Fruit fly (Drosophila melanogaster) whole organism, pupa: Measurements from ENCODE around the gene yellow-c.
A peak's percentile ranks its signal among the peaks of the same experiment; 100 is the strongest.

Source experiments
- CG10348 ChIP-seq: fragments of 200-800 bp; sonication (Bioruptor generic); IDR thresholded peaks from 2 replicates; pipeline ENCODE4 v1.3.6; 2022; ENCODE audit warnings: missing biosample characterization, missing genetic modification characterization
- CG12605 ChIP-seq: fragments of 200-800 bp; sonication (Bioruptor generic); IDR thresholded peaks from 2 replicates; pipeline ENCODE4 v1.3.6; 2022; ENCODE audit warnings: missing biosample characterization, missing genetic modification characterization
- CG13204 ChIP-seq: fragments of 200-800 bp; sonication (Bioruptor generic); optimal IDR thresholded peaks from 2 replicates; lab custom pipeline; 2018; ENCODE audit warnings: missing biosample characterization, mild to moderate bottlenecking, missing genetic modification characterization, moderate library complexity
- CG14655 ChIP-seq: fragments of 200-800 bp; sonication (Bioruptor generic); optimal IDR thresholded peaks from 3 replicates; lab custom pipeline; 2017; ENCODE audit warnings: mild to moderate bottlenecking, missing biosample characterization, missing genetic modification reagents, missing genetic modification characterization
- CG15710 ChIP-seq: fragments of 200-800 bp; sonication (Bioruptor generic); optimal IDR thresholded peaks from 2 replicates; lab custom pipeline; 2018; ENCODE audit warnings: missing biosample characterization, mild to moderate bottlenecking, missing genetic modification characterization, moderate library complexity
- CG17806 ChIP-seq: fragments of 200-800 bp; sonication (Bioruptor generic); optimal IDR thresholded peaks from 2 replicates; lab custom pipeline; 2018; ENCODE audit warnings: missing biosample characterization, mild to moderate bottlenecking, missing genetic modification characterization, moderate library complexity
- CG32121 ChIP-seq: fragments of 200-800 bp; sonication (Bioruptor generic); IDR thresholded peaks from 2 replicates; pipeline ENCODE4 v1.3.6; 2022; ENCODE audit warnings: missing biosample characterization, missing genetic modification characterization
- CG34367 ChIP-seq: fragments of 200-800 bp; sonication (Bioruptor generic); optimal IDR thresholded peaks from 2 replicates; lab custom pipeline; 2018; ENCODE audit warnings: missing biosample characterization, mild to moderate bottlenecking, missing genetic modification characterization
- CG4496 ChIP-seq: fragments of 200-800 bp; sonication (Bioruptor generic); IDR thresholded peaks from 3 replicates; pipeline ENCODE4 v1.3.6; 2022; ENCODE audit warnings: missing biosample characterization, missing genetic modification characterization
- CG8159 ChIP-seq: fragments of 200-800 bp; sonication (Bioruptor generic); optimal IDR thresholded peaks from 3 replicates; lab custom pipeline; 2018; ENCODE audit warnings: missing biosample characterization, mild to moderate bottlenecking, missing genetic modification characterization, moderate library complexity
- CG8301 ChIP-seq: fragments of 200-800 bp; sonication (Bioruptor generic); optimal IDR thresholded peaks from 2 replicates; lab custom pipeline; 2018; ENCODE audit warnings: missing biosample characterization, mild to moderate bottlenecking, missing genetic modification characterization
- CG9948 ChIP-seq: fragments of 200-800 bp; sonication (Bioruptor generic); optimal IDR thresholded peaks from 2 replicates; lab custom pipeline; 2018; ENCODE audit warnings: missing biosample characterization, mild to moderate bottlenecking, missing genetic modification characterization, moderate library complexity
- D1 ChIP-seq: fragments of 200-800 bp; sonication (Bioruptor generic); optimal IDR thresholded peaks from 2 replicates; lab custom pipeline; 2018; ENCODE audit warnings: missing biosample characterization, mild to moderate bottlenecking, missing genetic modification characterization, moderate library complexity
- EcR ChIP-seq: fragments of 200-800 bp; sonication (Bioruptor generic); optimal IDR thresholded peaks from 3 replicates; lab custom pipeline; 2019; ENCODE audit warnings: missing biosample characterization, missing genetic modification characterization, mild to moderate bottlenecking, moderate library complexity, missing genetic modification reagents
- Ets98B ChIP-seq: fragments of 200-800 bp; sonication (Bioruptor generic); IDR thresholded peaks from 2 replicates; pipeline ENCODE4 v1.3.6; 2022; ENCODE audit warnings: missing biosample characterization, missing genetic modification characterization
- Pif1A ChIP-seq: fragments of 200-800 bp; sonication (Bioruptor generic); optimal IDR thresholded peaks from 3 replicates; lab custom pipeline; 2016; ENCODE audit warnings: missing biosample characterization, missing genetic modification characterization
- Pif1B ChIP-seq: fragments of 200-800 bp; sonication (Bioruptor generic); optimal IDR thresholded peaks from 3 replicates; lab custom pipeline; 2016; ENCODE audit warnings: missing biosample characterization, missing genetic modification characterization
- Snoo ChIP-seq: fragments of 200-800 bp; sonication (Bioruptor generic); optimal IDR thresholded peaks from 3 replicates; lab custom pipeline; 2017; ENCODE audit warnings: missing biosample characterization, mild to moderate bottlenecking, missing genetic modification characterization, inconsistent platforms
- fd96Ca ChIP-seq: fragments of 200-800 bp; sonication (Bioruptor generic); IDR thresholded peaks from 3 replicates; pipeline ENCODE4 v1.3.6; 2022; ENCODE audit warnings: missing biosample characterization, missing genetic modification characterization
- gl ChIP-seq: fragments of 200-800 bp; sonication (Bioruptor generic); optimal IDR thresholded peaks from 2 replicates; lab custom pipeline; 2018; ENCODE audit warnings: missing biosample characterization, mild to moderate bottlenecking, missing genetic modification characterization
- rn ChIP-seq: fragments of 200-800 bp; sonication (Bioruptor generic); IDR thresholded peaks from 2 replicates; pipeline ENCODE4 v1.3.6; 2022; ENCODE audit warnings: missing biosample characterization, missing genetic modification characterization

The yellow-c gene

dm6 chr2L:15035366-15035765 lies at the start of gene yellow-c:
yellow-c (plus strand) TSS chr2L:15035394.
- TF ChIP-seq Pif1B (GFP tag; lab: Kevin White, UChicago) (no peak), CG13204 (GFP tag; lab: Kevin White, UChicago) (no peak), Ets98B (GFP tag; lab: Robert Waterston, UW) (no peak), CG17806 (tag; lab: Kevin White, UChicago) (no peak), CG4496 (no peak), CG12605 (GFP tag; lab: Robert Waterston, UW) (no peak)

- TF ChIP-seq CG14655 (no peak), CG32121 (GFP tag; lab: Robert Waterston, UW) (no peak), Pif1A (GFP tag; lab: Kevin White, UChicago) (no peak), CG34367 (no peak), CG9948 (no peak), CG12605 (GFP tag; lab: Robert Waterston, UW) (no peak), fd96Ca (GFP tag; lab: Robert Waterston, UW) (no peak), CG8159 (no peak), EcR (GFP tag; lab: Kevin White, UChicago) (no peak), CG13204 (GFP tag; lab: Kevin White, UChicago) (no peak), Pif1B (GFP tag; lab: Kevin White, UChicago) (no peak), Ets98B (GFP tag; lab: Robert Waterston, UW) (no peak), Snoo (tag; lab: Kevin White, UChicago) (no peak)
Observed at dm6 chr2L:14992889-14993288, 42.3 kb upstream of the yellow-c start.

- TF ChIP-seq rn (GFP tag; lab: Robert Waterston, UW) (no peak), Pif1A (GFP tag; lab: Kevin White, UChicago) (no peak), CG4496 (peak; percentile 26; the same call in 1 of the 3 replicates), D1 (no peak), gl (tag; lab: Kevin White, UChicago) (no peak), CG14655 (peak; percentile 17), EcR (GFP tag; lab: Kevin White, UChicago) (no peak), CG9948 (peak; percentile 62), fd96Ca (GFP tag; lab: Robert Waterston, UW) (no peak), CG8159 (peak; percentile 74), CG12605 (GFP tag; lab: Robert Waterston, UW) (no peak), Pif1B (GFP tag; lab: Kevin White, UChicago) (peak; percentile 15), CG8301 (tag; lab: Kevin White, UChicago) (no peak), Snoo (tag; lab: Kevin White, UChicago) (no peak), CG15710 (tag; lab: Kevin White, UChicago) (peak; percentile 73), CG34367 (peak; percentile 47), CG17806 (tag; lab: Kevin White, UChicago) (peak; percentile 39), Ets98B (GFP tag; lab: Robert Waterston, UW) (no peak)
Observed at dm6 chr2L:14994834-14995506, 40.2 kb upstream of the yellow-c start.

DNA sequence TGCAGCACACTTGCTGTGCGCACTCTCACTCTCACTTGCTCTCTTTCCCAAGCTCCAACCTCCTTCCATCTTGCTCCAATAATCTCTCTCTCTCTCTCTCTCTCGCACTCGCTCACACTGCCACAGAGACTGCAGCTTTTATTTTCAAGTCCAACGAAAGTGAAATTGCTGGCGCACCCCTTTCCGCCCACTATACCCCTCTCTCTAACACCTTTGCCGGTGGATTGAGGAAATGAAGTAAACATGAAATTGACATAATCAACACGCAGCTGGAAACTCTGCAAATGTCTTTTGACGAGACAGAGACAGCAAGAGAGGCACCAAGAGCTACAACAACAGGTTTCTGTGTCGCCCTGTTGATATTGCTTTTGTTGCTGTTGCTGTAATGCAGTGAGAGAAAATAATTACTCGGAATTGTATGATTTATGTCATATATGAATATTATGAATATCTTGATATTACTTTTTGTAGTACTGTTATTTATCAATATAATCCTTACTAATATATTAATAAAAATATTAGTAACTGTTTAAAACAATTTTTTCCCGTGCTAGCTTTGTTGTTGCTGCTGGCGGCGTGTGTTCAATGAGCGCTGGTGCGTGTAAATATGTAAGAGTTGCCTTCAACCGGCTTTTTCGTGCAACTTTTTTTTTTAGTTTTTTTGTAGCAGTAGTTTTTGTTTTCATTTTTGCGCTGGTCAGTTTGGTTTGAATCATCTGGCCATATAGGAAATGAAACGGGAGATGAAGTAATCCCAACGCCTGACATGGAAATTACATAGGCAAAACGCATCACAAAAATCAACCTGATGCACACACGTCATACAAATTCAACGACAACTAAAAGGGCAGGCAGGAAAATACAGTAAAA lies 39.4 kb upstream of the yellow-c start:
- TF ChIP-seq Pif1B (GFP tag; lab: Kevin White, UChicago) (peak; percentile 92), CG34367 (peak; percentile 94), CG4496 (peak; percentile 96), D1 (peak; percentile 96), CG12605 (GFP tag; lab: Robert Waterston, UW) (peak; percentile 89), gl (tag; lab: Kevin White, UChicago) (peak; percentile 90), CG8159 (peak; percentile 98), CG13204 (GFP tag; lab: Kevin White, UChicago) (peak; percentile 79), Pif1A (GFP tag; lab: Kevin White, UChicago) (peak; percentile 88), CG14655 (peak; percentile 91), CG32121 (GFP tag; lab: Robert Waterston, UW) (peak; percentile 97), Snoo (tag; lab: Kevin White, UChicago) (peak; percentile 85), CG8301 (tag; lab: Kevin White, UChicago) (peak; percentile 91), CG9948 (peak; percentile 96), CG15710 (tag; lab: Kevin White, UChicago) (peak; percentile 98), fd96Ca (GFP tag; lab: Robert Waterston, UW) (peak; percentile 90), rn (GFP tag; lab: Robert Waterston, UW) (peak; percentile 91), Ets98B (GFP tag; lab: Robert Waterston, UW) (peak; percentile 91), CG17806 (tag; lab: Kevin White, UChicago) (peak; percentile 97), CG10348 (peak; percentile 74; the same call in 1 of the 2 replicates), EcR (GFP tag; lab: Kevin White, UChicago) (peak; percentile 82)

DNA sequence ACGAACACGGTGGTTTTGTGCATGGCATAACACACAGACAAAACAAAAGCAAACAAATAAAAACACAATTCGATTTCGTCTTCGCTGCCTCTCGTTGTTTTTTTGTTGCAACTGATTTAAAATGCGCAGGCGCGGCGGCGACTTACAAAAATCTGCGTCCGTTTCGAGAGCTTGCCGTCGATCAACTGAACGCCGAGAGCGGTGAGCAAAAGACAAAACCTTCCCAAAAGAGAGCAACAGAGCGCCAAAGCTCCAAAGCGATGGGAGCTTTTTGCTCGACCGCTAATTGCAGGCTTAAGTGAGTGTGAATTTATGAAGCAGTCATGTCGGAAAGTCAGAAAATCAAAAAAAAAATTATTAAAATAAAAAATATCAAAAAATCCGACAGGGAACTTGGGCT lies 37.8 kb upstream of the yellow-c start, which contains the start of gene mol:
mol (minus strand) TSS at position 190 of the 400 bp plus-strand sequence.
- TF ChIP-seq CG4496 (peak; percentile 70), Snoo (tag; lab: Kevin White, UChicago) (no peak), Pif1A (GFP tag; lab: Kevin White, UChicago) (no peak), Pif1B (GFP tag; lab: Kevin White, UChicago) (no peak), CG8301 (tag; lab: Kevin White, UChicago) (no peak), CG10348 (no peak), CG32121 (GFP tag; lab: Robert Waterston, UW) (no peak), EcR (GFP tag; lab: Kevin White, UChicago) (peak; percentile 41), fd96Ca (GFP tag; lab: Robert Waterston, UW) (no peak), gl (tag; lab: Kevin White, UChicago) (peak; percentile 51), D1 (peak; percentile 34), CG34367 (peak; percentile 1), rn (GFP tag; lab: Robert Waterston, UW) (no peak), CG8159 (peak; percentile 4), CG15710 (tag; lab: Kevin White, UChicago) (peak; percentile 16), CG17806 (tag; lab: Kevin White, UChicago) (no peak), CG9948 (no peak), CG13204 (GFP tag; lab: Kevin White, UChicago) (no peak), Ets98B (GFP tag; lab: Robert Waterston, UW) (peak; percentile 52; the same call in 1 of the 2 replicates), CG14655 (no peak), CG12605 (GFP tag; lab: Robert Waterston, UW) (0 out of 2 replicates have a peak, but pooled peaks have one; percentile 27)
